Worm (Caenorhabditis elegans): ENCODE measurements around the gene T28H10.1.
A peak's percentile ranks its signal among the peaks of the same experiment; 100 is the strongest.

DNA sequence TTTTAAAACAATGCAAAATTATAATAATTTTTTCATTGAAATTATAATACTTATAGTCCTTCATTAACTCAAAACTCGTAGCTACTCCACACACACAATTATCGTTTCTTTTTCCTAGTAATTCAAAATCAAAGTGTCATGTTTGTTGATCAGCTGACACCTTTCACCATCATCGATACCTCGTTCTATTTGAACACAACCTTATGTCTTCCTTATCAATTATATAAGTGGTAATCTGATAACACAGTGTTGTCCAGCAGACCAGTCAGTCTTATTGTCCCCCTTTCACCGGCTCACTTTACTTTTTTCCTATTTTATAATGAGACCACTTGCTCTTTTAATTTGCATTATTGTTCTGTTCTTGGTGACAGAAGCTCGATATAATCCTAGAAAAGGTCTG is 9.2 kb downstream of the T28H10.1 start, which contains the start of the genes T28H10.2 and lgmn-1:
- TF ChIP-seq ama-1 (optimal IDR thresholded peaks at IDR 0.05) (no peak), nhr-12 (tag; optimal IDR thresholded peaks at IDR 0.05) (no peak), tbx-2 (tag; optimal IDR thresholded peaks at IDR 0.05) (no peak), unc-98 (GFP tag; IDR thresholded peaks at IDR 0.05) (no peak), ceh-88 (GFP tag; IDR thresholded peaks at IDR 0.05) (no peak), sox-4 (tag; optimal IDR thresholded peaks at IDR 0.05) (no peak), nhr-90 (tag; optimal IDR thresholded peaks at IDR 0.05; ENCODE audit: poor library complexity) (peak; percentile 29), ceh-90 (tag; optimal IDR thresholded peaks at IDR 0.05) (no peak), nhr-28 (tag; optimal IDR thresholded peaks at IDR 0.05) (no peak), mdl-1 (tag; optimal IDR thresholded peaks at IDR 0.05) (no peak), elt-2 (tag; optimal IDR thresholded peaks at IDR 0.05) (peak; percentile 83), aly-2 (tag; optimal IDR thresholded peaks at IDR 0.05) (no peak)

All from whole organism, L1 larva.